Worm (Caenorhabditis elegans) whole organism, young adult: ENCODE measurements around the gene C39E6.2.

Experiments
- B0019.2 ChIP-seq: fragments of 200-800 bp; sonication (Bioruptor generic); conservative IDR thresholded peaks from 2 replicates; pipeline ENCODE4 v1.3.6; 2022; ENCODE audit warnings: missing genetic modification reagents, missing genetic modification characterization, missing compliant biosample characterization
- B0261.1 ChIP-seq: sonication (generic microtip); optimal IDR thresholded peaks from 2 replicates; lab custom pipeline; 2016; ENCODE audit warnings: mild to moderate bottlenecking, missing genetic modification characterization, moderate library complexity, missing compliant biosample characterization
- C06A6.2 ChIP-seq: fragments of 200-800 bp; sonication (Bioruptor generic); conservative IDR thresholded peaks from 2 replicates; pipeline ENCODE4 v1.3.6; 2022; ENCODE audit warnings: missing genetic modification characterization, missing compliant biosample characterization
- D2030.7 ChIP-seq: fragments of 200-800 bp; sonication (Bioruptor generic); IDR thresholded peaks from 2 replicates; pipeline ENCODE4 v1.3.6; 2022; ENCODE audit warnings: missing genetic modification reagents, missing genetic modification characterization, missing compliant biosample characterization
- F33H1.4 ChIP-seq: fragments of 200-800 bp; sonication (Bioruptor generic); IDR thresholded peaks from 2 replicates; pipeline ENCODE4 v1.3.6; 2022; ENCODE audit warnings: missing genetic modification reagents, missing genetic modification characterization, missing compliant biosample characterization
- F37B4.10 ChIP-seq: fragments of 200-800 bp; sonication (Bioruptor generic); IDR thresholded peaks from 2 replicates; pipeline ENCODE4 v1.3.6; 2022; ENCODE audit warnings: missing genetic modification characterization, missing compliant biosample characterization
- F49E8.2 ChIP-seq: sonication (generic microtip); optimal IDR thresholded peaks from 3 replicates; lab custom pipeline; 2017; ENCODE audit warnings: missing genetic modification characterization, mild to moderate bottlenecking, missing compliant biosample characterization, antibody characterized with exemption, moderate library complexity; ENCODE audit not compliant: insufficient read depth
- F55B11.4 ChIP-seq: sonication (generic microtip); optimal IDR thresholded peaks from 2 replicates; lab custom pipeline; 2016; ENCODE audit warnings: missing compliant biosample characterization, missing genetic modification characterization, borderline replicate concordance; ENCODE audit not compliant: insufficient read depth
- F57A8.1 ChIP-seq: fragments of 200-800 bp; sonication (Bioruptor generic); optimal IDR thresholded peaks from 2 replicates; lab custom pipeline; 2018; ENCODE audit warnings: mild to moderate bottlenecking, missing genetic modification characterization, moderate library complexity, missing compliant biosample characterization
- T26A5.8 ChIP-seq: sonication (generic microtip); optimal IDR thresholded peaks from 2 replicates; lab custom pipeline; 2016; ENCODE audit warnings: missing genetic modification characterization, missing compliant biosample characterization
- Y53F4B.3 ChIP-seq: fragments of 200-800 bp; sonication (Bioruptor generic); IDR thresholded peaks from 2 replicates; pipeline ENCODE4 v1.3.6; 2022; ENCODE audit warnings: missing genetic modification reagents, missing genetic modification characterization, missing compliant biosample characterization
- Y56A3A.18 ChIP-seq: fragments of 200-800 bp; sonication (Bioruptor generic); IDR thresholded peaks from 2 replicates; pipeline ENCODE4 v1.3.6; 2022; ENCODE audit warnings: missing genetic modification reagents, missing genetic modification characterization, missing compliant biosample characterization
- Y67H2A.10 ChIP-seq: fragments of 200-800 bp; sonication (Bioruptor generic); conservative IDR thresholded peaks from 2 replicates; pipeline ENCODE4 v1.3.6; 2022; ENCODE audit warnings: missing genetic modification reagents, missing genetic modification characterization, missing compliant biosample characterization
- Y79H2A.3 ChIP-seq: fragments of 200-800 bp; sonication (Bioruptor generic); conservative IDR thresholded peaks from 2 replicates; pipeline ENCODE4 v1.3.6; 2022; ENCODE audit warnings: missing genetic modification reagents, missing genetic modification characterization, missing compliant biosample characterization
- ZK185.1 ChIP-seq: sonication (generic microtip); optimal IDR thresholded peaks from 2 replicates; lab custom pipeline; 2016; ENCODE audit warnings: mild to moderate bottlenecking, missing genetic modification characterization, missing compliant biosample characterization; ENCODE audit not compliant: poor library complexity, severe bottlenecking
- aptf-3 ChIP-seq: fragments of 200-800 bp; sonication (Bioruptor generic); IDR thresholded peaks from 2 replicates; pipeline ENCODE4 v1.3.6; 2022; ENCODE audit warnings: missing genetic modification characterization, missing compliant biosample characterization
- atf-7 ChIP-seq: sonication (generic microtip); optimal IDR thresholded peaks from 2 replicates; lab custom pipeline; 2017; ENCODE audit warnings: mild to moderate bottlenecking, missing genetic modification characterization, missing compliant biosample characterization
- athp-1 ChIP-seq: sonication (generic microtip); optimal IDR thresholded peaks from 2 replicates; lab custom pipeline; 2017; ENCODE audit warnings: mild to moderate bottlenecking, missing genetic modification characterization, missing compliant biosample characterization
- attf-3 ChIP-seq: fragments of 200-800 bp; sonication (Bioruptor generic); conservative IDR thresholded peaks from 2 replicates; pipeline ENCODE4 v1.3.6; 2022; ENCODE audit warnings: missing genetic modification reagents, missing genetic modification characterization, missing compliant biosample characterization
- attf-5 ChIP-seq: fragments of 200-800 bp; sonication (Bioruptor generic); optimal IDR thresholded peaks from 2 replicates; lab custom pipeline; 2018; ENCODE audit warnings: mild to moderate bottlenecking, missing genetic modification characterization, missing compliant biosample characterization
- ccch-3 ChIP-seq: fragments of 200-800 bp; sonication (Bioruptor generic); optimal IDR thresholded peaks from 2 replicates; lab custom pipeline; 2018; ENCODE audit warnings: mild to moderate bottlenecking, missing genetic modification characterization, missing compliant biosample characterization
- cebp-2 ChIP-seq: fragments of 200-800 bp; sonication (Bioruptor generic); IDR thresholded peaks from 2 replicates; pipeline ENCODE4 v1.3.6; 2022; ENCODE audit warnings: missing genetic modification characterization, missing compliant biosample characterization
- ceh-100 ChIP-seq: fragments of 200-800 bp; sonication (Bioruptor generic); IDR thresholded peaks from 2 replicates; pipeline ENCODE4 v1.3.6; 2022; ENCODE audit warnings: missing genetic modification reagents, missing genetic modification characterization, missing compliant biosample characterization
- ceh-79 ChIP-seq: sonication (generic microtip); optimal IDR thresholded peaks from 2 replicates; lab custom pipeline; 2017; ENCODE audit warnings: mild to moderate bottlenecking, missing genetic modification characterization, missing compliant biosample characterization
- chd-7 ChIP-seq: sonication (generic microtip); optimal IDR thresholded peaks from 2 replicates; lab custom pipeline; 2016; ENCODE audit warnings: mild to moderate bottlenecking, missing genetic modification characterization, moderate library complexity, missing compliant biosample characterization
- dpl-1 ChIP-seq: fragments of 150-350 bp; optimal IDR thresholded peaks from 2 replicates; lab custom pipeline; 2014; ENCODE audit warnings: missing biosample characterization, missing genetic modification reagents, missing genetic modification characterization
- efl-1 ChIP-seq: fragments of 150-350 bp; optimal IDR thresholded peaks from 2 replicates; lab custom pipeline; 2014; ENCODE audit warnings: missing biosample characterization, missing genetic modification reagents, missing genetic modification characterization
- ets-4 ChIP-seq: fragments of 200-800 bp; sonication (Bioruptor generic); optimal IDR thresholded peaks from 2 replicates; lab custom pipeline; 2018; ENCODE audit warnings: mild to moderate bottlenecking, missing genetic modification characterization, missing compliant biosample characterization
- him-1 ChIP-seq: sonication (generic microtip); optimal IDR thresholded peaks from 2 replicates; lab custom pipeline; 2016; ENCODE audit warnings: missing genotype, missing genetic modification reagents, missing genetic modification characterization, missing compliant biosample characterization
- hlh-12 ChIP-seq: sonication (generic microtip); optimal IDR thresholded peaks from 2 replicates; lab custom pipeline; 2016; ENCODE audit warnings: missing genetic modification characterization, missing compliant biosample characterization
- hmg-20 ChIP-seq: fragments of 200-800 bp; sonication (Bioruptor generic); IDR thresholded peaks from 2 replicates; pipeline ENCODE4 v1.3.6; 2022; ENCODE audit warnings: missing genetic modification reagents, missing genetic modification characterization, missing compliant biosample characterization
- hrde-1 ChIP-seq: sonication (generic microtip); optimal IDR thresholded peaks from 2 replicates; lab custom pipeline; 2016; ENCODE audit warnings: missing genetic modification characterization, mild to moderate bottlenecking, missing compliant biosample characterization, moderate library complexity, missing genotype, missing genetic modification reagents, borderline replicate concordance
- lin-26 ChIP-seq: fragments of 200-800 bp; sonication (Bioruptor generic); IDR thresholded peaks from 2 replicates; pipeline ENCODE4 v1.3.6; 2022; ENCODE audit warnings: missing genetic modification reagents, missing genetic modification characterization, missing compliant biosample characterization
- lir-1 ChIP-seq: fragments of 200-800 bp; sonication (Bioruptor generic); conservative IDR thresholded peaks from 2 replicates; pipeline ENCODE4 v1.3.6; 2022; ENCODE audit warnings: missing genetic modification reagents, missing genetic modification characterization, missing compliant biosample characterization
- madf-10 ChIP-seq: sonication (generic microtip); optimal IDR thresholded peaks from 2 replicates; lab custom pipeline; 2016; ENCODE audit warnings: mild to moderate bottlenecking, missing genetic modification characterization, missing compliant biosample characterization
- mcd-1 ChIP-seq: fragments of 200-800 bp; sonication (Bioruptor generic); IDR thresholded peaks from 2 replicates; pipeline ENCODE4 v1.3.6; 2022; ENCODE audit warnings: missing genetic modification reagents, missing genetic modification characterization, missing compliant biosample characterization
- nfyb-1 ChIP-seq: fragments of 200-800 bp; sonication (Bioruptor generic); IDR thresholded peaks from 2 replicates; pipeline ENCODE4 v1.3.6; 2022; ENCODE audit warnings: missing genetic modification reagents, missing genetic modification characterization, missing compliant biosample characterization
- nhr-80 ChIP-seq: sonication (generic microtip); optimal IDR thresholded peaks from 2 replicates; lab custom pipeline; 2016; ENCODE audit warnings: missing genetic modification characterization, missing compliant biosample characterization
- rec-8 ChIP-seq, 2 experiments: sonication (generic microtip); optimal IDR thresholded peaks; 2 replicates each; lab custom pipeline; 2016; ENCODE audit warnings: mild to moderate bottlenecking in 2 of 2, missing genetic modification characterization in 2 of 2, missing genetic modification reagents in 2 of 2, missing genotype in 2 of 2, missing biosample characterization in 1 of 2, missing compliant biosample characterization in 1 of 2, moderate library complexity in 1 of 2
- repo-1 ChIP-seq: sonication (generic microtip); optimal IDR thresholded peaks from 2 replicates; lab custom pipeline; 2017; ENCODE audit warnings: mild to moderate bottlenecking, missing genetic modification characterization, missing compliant biosample characterization
- sea-2 ChIP-seq: fragments of 200-800 bp; sonication (Bioruptor generic); IDR thresholded peaks from 2 replicates; pipeline ENCODE4 v1.3.6; 2022; ENCODE audit warnings: missing genetic modification characterization, missing compliant biosample characterization
- snpc-1.1 ChIP-seq: sonication (generic microtip); optimal IDR thresholded peaks from 2 replicates; lab custom pipeline; 2017; ENCODE audit warnings: missing genetic modification characterization, mild to moderate bottlenecking, missing compliant biosample characterization, antibody characterized with exemption, moderate library complexity, missing genotype, missing genetic modification reagents; ENCODE audit not compliant: insufficient read depth
- snpc-1.3 ChIP-seq: sonication (generic microtip); optimal IDR thresholded peaks from 2 replicates; lab custom pipeline; 2017; ENCODE audit warnings: missing genetic modification characterization, mild to moderate bottlenecking, missing compliant biosample characterization, antibody characterized with exemption, moderate library complexity, missing genotype, missing genetic modification reagents; ENCODE audit not compliant: insufficient read depth
- somi-1 ChIP-seq: fragments of 200-800 bp; sonication (Bioruptor generic); optimal IDR thresholded peaks from 2 replicates; lab custom pipeline; 2018; ENCODE audit warnings: mild to moderate bottlenecking, missing genetic modification characterization, missing compliant biosample characterization
- tbx-9 ChIP-seq: sonication (generic microtip); optimal IDR thresholded peaks from 2 replicates; lab custom pipeline; 2016; ENCODE audit warnings: borderline replicate concordance, missing genetic modification characterization, inconsistent platforms, missing compliant biosample characterization
- unc-62 ChIP-seq: fragments of 150-350 bp; optimal IDR thresholded peaks from 2 replicates; lab custom pipeline; 2014; ENCODE audit warnings: missing biosample characterization, missing genetic modification reagents, missing genetic modification characterization
- ztf-26 ChIP-seq: sonication (generic microtip); optimal IDR thresholded peaks from 2 replicates; lab custom pipeline; 2017; ENCODE audit warnings: missing genetic modification characterization, missing compliant biosample characterization
- ztf-3 ChIP-seq: fragments of 200-800 bp; sonication (Bioruptor generic); optimal IDR thresholded peaks from 2 replicates; lab custom pipeline; 2018; ENCODE audit warnings: mild to moderate bottlenecking, missing genetic modification characterization, missing compliant biosample characterization

The C39E6.2 gene

ce11 chrX:4788958-4789357 lies 34.0 kb upstream of the C39E6.2 start (continued):
- TF ChIP-seq rec-8 (tag; optimal IDR thresholded peaks at IDR 0.05; lab: Kevin White, UChicago): peak; percentile 54 to 83
- TF ChIP-seq hmg-20 (GFP tag; lab: Robert Waterston, UW): 0 out of 2 replicates have a peak, but pooled peaks have one; percentile 21
- no peak for TF ChIP-seq aptf-3 (GFP tag; lab: Robert Waterston, UW)
- no peak for TF ChIP-seq cebp-2 (GFP tag; lab: Robert Waterston, UW)
- TF ChIP-seq atf-7: peak; percentile 61
- peak; percentile 12 for TF ChIP-seq ets-4 (GFP tag; lab: Kevin White, UChicago)
- peak; percentile 64 for TF ChIP-seq madf-10 (tag; lab: Kevin White, UChicago)
- TF ChIP-seq ceh-79: no peak
- peak; percentile 16; the same call in 1 of the 2 replicates for TF ChIP-seq Y53F4B.3 (GFP tag; lab: Robert Waterston, UW)
- TF ChIP-seq tbx-9 (tag; lab: Kevin White, UChicago): no peak
- no peak for TF ChIP-seq T26A5.8 (tag; lab: Kevin White, UChicago)
- peak; percentile 30 for TF ChIP-seq ztf-26 (tag; lab: Kevin White, UChicago)
- peak; percentile 67; the same call in 1 of the 2 replicates for TF ChIP-seq nfyb-1 (GFP tag; lab: Robert Waterston, UW)
- peak; percentile 93 for TF ChIP-seq him-1
- TF ChIP-seq snpc-1.1 (tag; lab: Kevin White, UChicago): peak; percentile 35
- peak; percentile 40 for TF ChIP-seq repo-1 (tag; lab: Kevin White, UChicago)
- peak; percentile 87 for TF ChIP-seq ZK185.1 (tag; lab: Kevin White, UChicago)
- TF ChIP-seq attf-5: peak; percentile 69
- no peak for TF ChIP-seq unc-62 (GFP tag; lab: Kevin White, UChicago)
- no peak for TF ChIP-seq F33H1.4 (GFP tag; lab: Robert Waterston, UW)
- no peak for TF ChIP-seq lir-1 (GFP tag; lab: Robert Waterston, UW)
- peak; percentile 34 for TF ChIP-seq nhr-80
- TF ChIP-seq Y56A3A.18 (GFP tag; lab: Robert Waterston, UW): peak; percentile 88
- no peak for TF ChIP-seq F37B4.10 (GFP tag; lab: Robert Waterston, UW)
- no peak for TF ChIP-seq sea-2
- TF ChIP-seq hlh-12 (tag; lab: Kevin White, UChicago): peak; percentile 8
- peak; percentile 31 for TF ChIP-seq somi-1
- TF ChIP-seq snpc-1.3 (tag; lab: Kevin White, UChicago): peak; percentile 62
- no peak for TF ChIP-seq F49E8.2
- TF ChIP-seq ztf-3 (GFP tag; lab: Kevin White, UChicago): no peak
- TF ChIP-seq ccch-3 (GFP tag; lab: Kevin White, UChicago): no peak
- peak; percentile 91 for TF ChIP-seq B0261.1 (tag; lab: Kevin White, UChicago)
- peak; percentile 29 for TF ChIP-seq hrde-1 (tag; lab: Kevin White, UChicago)
- TF ChIP-seq Y79H2A.3: no peak
- TF ChIP-seq chd-7: peak; percentile 77
- no peak for TF ChIP-seq dpl-1
- no peak for TF ChIP-seq attf-3 (GFP tag; lab: Robert Waterston, UW)
- TF ChIP-seq C06A6.2: no peak
- no peak for TF ChIP-seq F55B11.4 (tag; lab: Kevin White, UChicago)
- TF ChIP-seq D2030.7: peak; percentile 75
- no peak for TF ChIP-seq Y67H2A.10
- TF ChIP-seq efl-1 (GFP tag; lab: Kevin White, UChicago): no peak
- TF ChIP-seq athp-1 (tag; lab: Kevin White, UChicago): peak; percentile 59
- peak; percentile 42; the same call in 1 of the 2 replicates for TF ChIP-seq ceh-100
- TF ChIP-seq mcd-1 (GFP tag; lab: Robert Waterston, UW): no peak
- peak; percentile 97 for TF ChIP-seq lin-26
- peak; percentile 58 for TF ChIP-seq F57A8.1
- TF ChIP-seq B0019.2 (GFP tag; lab: Robert Waterston, UW): no peak
